Worm (Caenorhabditis elegans) whole organism, L1 larva: ENCODE data around the gene C31H1.5.

Experiments
- C04F5.9 ChIP-seq: sonication (generic microtip); optimal IDR thresholded peaks from 2 replicates; lab custom pipeline; 2016; ENCODE audit warnings: missing genetic modification characterization, missing compliant biosample characterization
- F16B12.6 ChIP-seq: fragments of 150-350 bp; optimal IDR thresholded peaks from 2 replicates; lab custom pipeline; 2014; ENCODE audit warnings: missing biosample characterization, missing genetic modification characterization
- Y116A8C.19 ChIP-seq: sonication (generic microtip); optimal IDR thresholded peaks from 2 replicates; lab custom pipeline; 2016; ENCODE audit warnings: missing compliant biosample characterization, missing genetic modification characterization, borderline replicate concordance
- alr-1 ChIP-seq: fragments of 200-800 bp; sonication (Bioruptor generic); optimal IDR thresholded peaks from 2 replicates; lab custom pipeline; 2018; ENCODE audit warnings: borderline replicate concordance, mild to moderate bottlenecking, missing genetic modification characterization, missing compliant biosample characterization
- ama-1 ChIP-seq: fragments of 150-350 bp; optimal IDR thresholded peaks from 2 replicates; lab custom pipeline; 2014
- ceh-63 ChIP-seq: fragments of 200-800 bp; sonication (Bioruptor generic); optimal IDR thresholded peaks from 2 replicates; lab custom pipeline; 2018; ENCODE audit warnings: mild to moderate bottlenecking, missing genetic modification characterization, missing compliant biosample characterization
- ceh-8 ChIP-seq: fragments of 200-800 bp; sonication (Bioruptor generic); optimal IDR thresholded peaks from 2 replicates; lab custom pipeline; 2018; ENCODE audit warnings: mild to moderate bottlenecking, missing genetic modification characterization, moderate library complexity, missing compliant biosample characterization
- ceh-90 ChIP-seq: sonication (generic microtip); optimal IDR thresholded peaks from 2 replicates; lab custom pipeline; 2016; ENCODE audit warnings: missing genetic modification characterization, missing compliant biosample characterization
- ces-1 ChIP-seq: fragments of 150-350 bp; optimal IDR thresholded peaks from 2 replicates; lab custom pipeline; 2014; ENCODE audit warnings: missing biosample characterization, missing genetic modification reagents, missing genetic modification characterization
- dpl-1 ChIP-seq, 3 experiments: fragments of 150-350 bp in 2 of 3; sonication (generic microtip) in 1 of 3; optimal IDR thresholded peaks; 2 replicates each; lab custom pipeline; 2014 to 2017; ENCODE audit warnings: missing biosample characterization in 3 of 3, missing genetic modification characterization in 3 of 3, missing genetic modification reagents in 3 of 3
- efl-1 ChIP-seq, 4 experiments: fragments of 150-350 bp; optimal IDR thresholded peaks in 3 of 4; peaks in 1 of 4; 1 replicate in 1 of 4; 2 replicates in 3 of 4; lab custom pipeline; 2014; ENCODE audit warnings: missing biosample characterization in 2 of 4, missing genetic modification characterization in 2 of 4, missing genetic modification reagents in 2 of 4
- egl-13 ChIP-seq: sonication (generic microtip); optimal IDR thresholded peaks from 2 replicates; lab custom pipeline; 2016; ENCODE audit warnings: missing genotype, missing genetic modification reagents, missing genetic modification characterization, missing compliant biosample characterization
- elt-2 ChIP-seq: sonication (generic microtip); optimal IDR thresholded peaks from 2 replicates; lab custom pipeline; 2016; ENCODE audit warnings: missing genetic modification characterization, mild to moderate bottlenecking, inconsistent platforms, missing compliant biosample characterization, missing genetic modification reagents
- elt-3 ChIP-seq, 6 experiments: fragments of 150-350 bp in 1 of 6; sonication (generic microtip); optimal IDR thresholded peaks; 2 replicates each; lab custom pipeline; 2017 to 2018; ENCODE audit warnings: missing biosample characterization in 6 of 6, missing genetic modification characterization in 6 of 6, inconsistent platforms in 1 of 6
- fkh-10 ChIP-seq: sonication (generic microtip); optimal IDR thresholded peaks from 2 replicates; lab custom pipeline; 2017; ENCODE audit warnings: missing biosample characterization, missing genetic modification reagents, missing genetic modification characterization
- fos-1 ChIP-seq: fragments of 150-350 bp; optimal IDR thresholded peaks from 2 replicates; lab custom pipeline; 2014; ENCODE audit warnings: missing biosample characterization, missing genetic modification characterization
- grh-1 ChIP-seq: fragments of 200-800 bp; sonication (Bioruptor generic); IDR thresholded peaks from 2 replicates; pipeline ENCODE4 v1.3.6; 2022; ENCODE audit warnings: missing genetic modification reagents, missing genetic modification characterization, missing compliant biosample characterization
- hlh-17 ChIP-seq: fragments of 200-800 bp; sonication (Bioruptor generic); optimal IDR thresholded peaks from 2 replicates; lab custom pipeline; 2018; ENCODE audit warnings: missing genetic modification characterization, mild to moderate bottlenecking, missing compliant biosample characterization, moderate library complexity, borderline replicate concordance
- hpl-2 ChIP-seq: fragments of 150-350 bp; optimal IDR thresholded peaks from 2 replicates; lab custom pipeline; 2014; ENCODE audit warnings: missing biosample characterization, missing genetic modification reagents, missing genetic modification characterization
- irx-1 ChIP-seq: sonication (generic microtip); optimal IDR thresholded peaks from 2 replicates; lab custom pipeline; 2016; ENCODE audit warnings: missing genetic modification characterization, missing compliant biosample characterization
- isw-1 ChIP-seq: fragments of 200-800 bp; sonication (Bioruptor generic); IDR thresholded peaks from 2 replicates; pipeline ENCODE4 v1.3.6; 2022; ENCODE audit warnings: missing genetic modification characterization, missing compliant biosample characterization
- jun-1 ChIP-seq: fragments of 150-350 bp; optimal IDR thresholded peaks from 2 replicates; lab custom pipeline; 2014; ENCODE audit warnings: missing biosample characterization, missing genetic modification reagents, missing genetic modification characterization
- lin-13 ChIP-seq: fragments of 150-350 bp; optimal IDR thresholded peaks from 2 replicates; lab custom pipeline; 2014; ENCODE audit warnings: missing biosample characterization, missing genetic modification reagents, missing genetic modification characterization
- lin-14 ChIP-seq: fragments of 200-800 bp; sonication (Bioruptor generic); optimal IDR thresholded peaks from 2 replicates; lab custom pipeline; 2018; ENCODE audit warnings: mild to moderate bottlenecking, missing genetic modification characterization, moderate library complexity, missing compliant biosample characterization
- lin-15B ChIP-seq: fragments of 150-350 bp; sonication (generic microtip); optimal IDR thresholded peaks from 3 replicates; lab custom pipeline; 2014; ENCODE audit warnings: missing biosample characterization, missing genetic modification characterization
- lin-39 ChIP-seq: fragments of 150-350 bp; optimal IDR thresholded peaks from 2 replicates; lab custom pipeline; 2014; ENCODE audit warnings: missing biosample characterization, missing genetic modification reagents, missing genetic modification characterization
- lir-3 ChIP-seq: sonication (generic microtip); optimal IDR thresholded peaks from 2 replicates; lab custom pipeline; 2016; ENCODE audit warnings: mild to moderate bottlenecking, missing genetic modification characterization, moderate library complexity, missing compliant biosample characterization; ENCODE audit not compliant: poor library complexity
- lsy-2 ChIP-seq, 2 experiments: fragments of 150-350 bp; optimal IDR thresholded peaks; 2 replicates each; lab custom pipeline; 2014; ENCODE audit warnings: missing biosample characterization in 2 of 2, missing genetic modification characterization in 2 of 2
- mep-1 ChIP-seq: fragments of 150-350 bp; optimal IDR thresholded peaks from 2 replicates; lab custom pipeline; 2014; ENCODE audit warnings: missing biosample characterization, missing genetic modification characterization
- nhr-11 ChIP-seq: fragments of 150-350 bp; optimal IDR thresholded peaks from 2 replicates; lab custom pipeline; 2014; ENCODE audit warnings: missing biosample characterization, missing genetic modification characterization
- nhr-19 ChIP-seq: fragments of 200-800 bp; sonication (Bioruptor generic); conservative IDR thresholded peaks from 2 replicates; pipeline ENCODE4 v1.3.6; 2022; ENCODE audit warnings: missing genetic modification characterization, missing compliant biosample characterization
- nhr-20 ChIP-seq: sonication (generic microtip); optimal IDR thresholded peaks from 2 replicates; lab custom pipeline; 2016; ENCODE audit warnings: mild to moderate bottlenecking, missing genetic modification characterization, missing compliant biosample characterization
- nhr-237 ChIP-seq: fragments of 150-350 bp; optimal IDR thresholded peaks from 2 replicates; lab custom pipeline; 2014; ENCODE audit warnings: missing biosample characterization, missing genetic modification characterization
- nhr-47 ChIP-seq: sonication (generic microtip); optimal IDR thresholded peaks from 2 replicates; lab custom pipeline; 2016; ENCODE audit warnings: mild to moderate bottlenecking, missing genetic modification characterization, moderate library complexity, missing compliant biosample characterization
- nhr-71 ChIP-seq: sonication (generic microtip); optimal IDR thresholded peaks from 2 replicates; lab custom pipeline; 2016; ENCODE audit warnings: mild to moderate bottlenecking, missing genetic modification characterization, moderate library complexity, missing compliant biosample characterization
- nhr-84 ChIP-seq: sonication (generic microtip); optimal IDR thresholded peaks from 2 replicates; lab custom pipeline; 2017; ENCODE audit warnings: missing biosample characterization, missing genetic modification characterization
- nhr-85 ChIP-seq: sonication (generic microtip); peaks from one replicate; lab custom pipeline; 2016; ENCODE audit warnings: missing genetic modification characterization, inconsistent platforms, missing compliant biosample characterization
- nhr-90 ChIP-seq: sonication (generic microtip); optimal IDR thresholded peaks from 2 replicates; lab custom pipeline; 2016; ENCODE audit warnings: mild to moderate bottlenecking, missing genetic modification characterization, missing compliant biosample characterization; ENCODE audit not compliant: poor library complexity
- rnt-1 ChIP-seq: sonication (generic microtip); optimal IDR thresholded peaks from 2 replicates; lab custom pipeline; 2016; ENCODE audit warnings: mild to moderate bottlenecking, missing genetic modification characterization, moderate library complexity, missing compliant biosample characterization
- skn-1 ChIP-seq: fragments of 150-350 bp; optimal IDR thresholded peaks from 2 replicates; lab custom pipeline; 2014; ENCODE audit warnings: missing biosample characterization, missing genetic modification characterization
- sox-4 ChIP-seq: sonication (generic microtip); optimal IDR thresholded peaks from 2 replicates; lab custom pipeline; 2016; ENCODE audit warnings: missing genetic modification characterization, missing compliant biosample characterization
- sptf-1 ChIP-seq: fragments of 150-350 bp; optimal IDR thresholded peaks from 2 replicates; lab custom pipeline; 2014; ENCODE audit warnings: missing biosample characterization, missing genetic modification characterization
- tbx-2 ChIP-seq: sonication (generic microtip); optimal IDR thresholded peaks from 2 replicates; lab custom pipeline; 2016; ENCODE audit warnings: missing genetic modification characterization, missing compliant biosample characterization
- unc-130 ChIP-seq: fragments of 150-350 bp; optimal IDR thresholded peaks from 2 replicates; lab custom pipeline; 2017; ENCODE audit warnings: missing biosample characterization, missing genetic modification characterization, inconsistent platforms
- unc-62 ChIP-seq: fragments of 150-350 bp; optimal IDR thresholded peaks from 2 replicates; lab custom pipeline; 2014; ENCODE audit warnings: missing biosample characterization, missing genetic modification reagents, missing genetic modification characterization
- unc-86 ChIP-seq: sonication (generic microtip); optimal IDR thresholded peaks from 2 replicates; lab custom pipeline; 2016; ENCODE audit warnings: missing genetic modification characterization, missing compliant biosample characterization
- unc-98 ChIP-seq: fragments of 200-800 bp; sonication (Bioruptor generic); IDR thresholded peaks from 2 replicates; pipeline ENCODE4 v1.3.6; 2022; ENCODE audit warnings: missing genetic modification characterization, missing compliant biosample characterization
- ztf-11 ChIP-seq, 2 experiments: sonication (generic microtip); optimal IDR thresholded peaks; 2 replicates each; lab custom pipeline; 2016 to 2017; ENCODE audit warnings: missing genetic modification characterization in 2 of 2, missing biosample characterization in 1 of 2, missing compliant biosample characterization in 1 of 2
- ztf-4 ChIP-seq: fragments of 150-350 bp; optimal IDR thresholded peaks from 2 replicates; lab custom pipeline; 2014; ENCODE audit warnings: missing biosample characterization, missing genetic modification characterization

C31H1.5 gene

DNA sequence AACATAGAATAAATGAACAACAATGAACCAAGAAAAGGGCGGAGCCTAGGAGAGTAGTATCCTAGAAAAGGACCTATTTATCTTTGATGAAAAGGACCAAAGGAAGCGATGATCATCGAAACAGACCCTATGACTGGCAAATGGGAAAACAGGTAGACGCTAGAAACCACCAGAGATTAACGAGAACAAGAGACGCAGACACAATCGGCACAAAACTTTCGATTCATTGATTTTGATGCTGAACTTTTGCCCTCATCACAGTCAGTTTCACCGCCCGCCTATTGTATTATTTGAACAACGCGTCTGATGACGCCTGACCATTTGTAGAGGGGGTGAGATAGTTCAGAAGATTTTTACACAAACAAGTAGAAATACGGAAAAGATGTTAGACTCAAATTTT lies 30.9 kb downstream of the C31H1.5 start (continued):
- TF ChIP-seq hpl-2 (GFP tag; lab: Kevin White, UChicago), result no peak
- no peak for TF ChIP-seq grh-1 (GFP tag; lab: Robert Waterston, UW)
- no peak for TF ChIP-seq ceh-8 (GFP tag; lab: Kevin White, UChicago)
- TF ChIP-seq elt-3 (tag; optimal IDR thresholded peaks at IDR 0.05; lab: Kevin White, UChicago), result peak in 3 of 6 experiments; percentile 36 to 81 (median 46)
- TF ChIP-seq F16B12.6 (tag; lab: Kevin White, UChicago), result no peak
- TF ChIP-seq dpl-1 (GFP tag; optimal IDR thresholded peaks at IDR 0.05; lab: Kevin White, UChicago), result peak in 2 of 3 experiments; percentile 20
- no peak for TF ChIP-seq C04F5.9 (tag; lab: Kevin White, UChicago)
- peak; percentile 87 for TF ChIP-seq nhr-20 (tag; lab: Kevin White, UChicago)
- TF ChIP-seq hlh-17 (GFP tag; lab: Kevin White, UChicago), result no peak
- TF ChIP-seq egl-13 (tag; lab: Kevin White, UChicago), result no peak
- peak; percentile 38 for TF ChIP-seq mep-1 (tag; lab: Kevin White, UChicago)
- TF ChIP-seq lin-39 (tag; lab: Kevin White, UChicago), result no peak
- TF ChIP-seq lin-13 (GFP tag; lab: Kevin White, UChicago), result no peak
- peak; percentile 36 for TF ChIP-seq nhr-19 (GFP tag; lab: Robert Waterston, UW)
- no peak for TF ChIP-seq irx-1 (tag; lab: Kevin White, UChicago)
- TF ChIP-seq lin-15B (tag; lab: Kevin White, UChicago), result no peak
- no peak for TF ChIP-seq unc-130 (tag; lab: Kevin White, UChicago)
- TF ChIP-seq ztf-11 (tag; optimal IDR thresholded peaks at IDR 0.05; lab: Kevin White, UChicago), result no peak
- TF ChIP-seq nhr-85, result peak; percentile 92
- no peak for TF ChIP-seq ceh-90 (tag; lab: Kevin White, UChicago)
- TF ChIP-seq isw-1 (GFP tag; lab: Robert Waterston, UW), result no peak
- TF ChIP-seq fos-1 (tag; lab: Kevin White, UChicago), result no peak
- no peak for TF ChIP-seq Y116A8C.19
- TF ChIP-seq efl-1 (optimal IDR thresholded peaks at IDR 0.05; lab: Kevin White, UChicago), result peak in 1 of 2 experiments; percentile 9
- no peak for TF ChIP-seq efl-1 (GFP tag; optimal IDR thresholded peaks at IDR 0.05 in 1 of 2; lab: Kevin White, UChicago)
- no peak for TF ChIP-seq lir-3 (tag; lab: Kevin White, UChicago)
- no peak for TF ChIP-seq unc-98 (GFP tag; lab: Robert Waterston, UW)
- no peak for TF ChIP-seq sptf-1
- no peak for TF ChIP-seq jun-1 (tag; lab: Kevin White, UChicago)
- TF ChIP-seq alr-1 (tag; lab: Kevin White, UChicago), result no peak
- TF ChIP-seq nhr-84, result no peak
- TF ChIP-seq nhr-237 (tag; lab: Kevin White, UChicago), result no peak
- TF ChIP-seq rnt-1 (tag; lab: Kevin White, UChicago), result no peak
- no peak for TF ChIP-seq ama-1 (lab: Kevin White, UChicago)
- TF ChIP-seq tbx-2 (tag; lab: Kevin White, UChicago), result peak; percentile 28
- no peak for TF ChIP-seq skn-1
- peak; percentile 19 for TF ChIP-seq nhr-47
- no peak for TF ChIP-seq ceh-63 (GFP tag; lab: Kevin White, UChicago)
- TF ChIP-seq unc-86 (tag; lab: Kevin White, UChicago), result no peak
- TF ChIP-seq nhr-90 (tag; lab: Kevin White, UChicago), result peak; percentile 31
- TF ChIP-seq nhr-11 (tag; lab: Kevin White, UChicago), result no peak
- no peak for TF ChIP-seq fkh-10
- TF ChIP-seq ztf-4 (tag; lab: Kevin White, UChicago), result no peak
- TF ChIP-seq sox-4 (tag; lab: Kevin White, UChicago), result no peak
- TF ChIP-seq elt-2, result no peak
- peak; percentile 79 for TF ChIP-seq lin-14 (GFP tag; lab: Kevin White, UChicago)
- peak; percentile 71 for TF ChIP-seq nhr-71 (tag; lab: Kevin White, UChicago)
- TF ChIP-seq ces-1 (GFP tag; lab: Kevin White, UChicago), result no peak
- TF ChIP-seq lsy-2 (tag; optimal IDR thresholded peaks at IDR 0.05; lab: Kevin White, UChicago), result peak in 1 of 2 experiments; percentile 30
- TF ChIP-seq unc-62 (GFP tag; lab: Kevin White, UChicago), result no peak
- TF ChIP-seq, all 84 proteins: peak for 18
